Worm (Caenorhabditis elegans) whole organism, L4 larva: ENCODE measurements around the gene F49F1.7.

Source experiments
- F26F4.8 ChIP-seq: fragments of 200-800 bp; sonication (Bioruptor generic); conservative IDR thresholded peaks from 2 replicates; pipeline ENCODE4 v1.3.6; 2022; ENCODE audit warnings: missing genetic modification characterization, missing compliant biosample characterization
- T20F7.1 ChIP-seq: fragments of 200-800 bp; sonication (Bioruptor generic); optimal IDR thresholded peaks from 2 replicates; lab custom pipeline; 2018; ENCODE audit warnings: mild to moderate bottlenecking, missing genetic modification characterization, missing compliant biosample characterization
- Y48G9A.11 ChIP-seq: fragments of 200-800 bp; sonication (Bioruptor generic); IDR thresholded peaks from 2 replicates; pipeline ENCODE4 v1.3.6; 2022; ENCODE audit warnings: missing genetic modification reagents, missing genetic modification characterization, missing compliant biosample characterization
- Y5F2A.4 ChIP-seq: fragments of 200-800 bp; sonication (Bioruptor generic); optimal IDR thresholded peaks from 2 replicates; lab custom pipeline; 2018; ENCODE audit warnings: mild to moderate bottlenecking, missing genetic modification characterization, missing compliant biosample characterization
- aha-1 ChIP-seq: fragments of 150-350 bp; peaks from one replicate; lab custom pipeline; 2014; ENCODE audit warnings: missing biosample characterization, missing genetic modification characterization
- aly-2 ChIP-seq: sonication (generic microtip); optimal IDR thresholded peaks from 2 replicates; lab custom pipeline; 2018; ENCODE audit warnings: missing biosample characterization, missing genetic modification characterization
- arid-1 ChIP-seq: fragments of 200-800 bp; sonication (Bioruptor generic); conservative IDR thresholded peaks from 2 replicates; pipeline ENCODE4 v1.3.6; 2022; ENCODE audit warnings: missing genetic modification reagents, missing genetic modification characterization, missing compliant biosample characterization
- ceh-28 ChIP-seq: fragments of 150-350 bp; optimal IDR thresholded peaks from 2 replicates; lab custom pipeline; 2014; ENCODE audit warnings: missing biosample characterization, missing genetic modification reagents, missing genetic modification characterization
- ceh-62 ChIP-seq: sonication (generic microtip); optimal IDR thresholded peaks from 2 replicates; lab custom pipeline; 2017; ENCODE audit warnings: missing biosample characterization, missing genetic modification characterization
- ceh-82 ChIP-seq: sonication (generic microtip); optimal IDR thresholded peaks from 2 replicates; lab custom pipeline; 2017; ENCODE audit warnings: missing biosample characterization, missing genetic modification characterization
- cey-2 ChIP-seq: sonication (generic microtip); optimal IDR thresholded peaks from 3 replicates; lab custom pipeline; 2017; ENCODE audit warnings: missing genetic modification characterization, mild to moderate bottlenecking, missing compliant biosample characterization, antibody characterized with exemption, borderline replicate concordance; ENCODE audit not compliant: insufficient read depth
- daf-16 ChIP-seq, 3 experiments: sonication (generic microtip); optimal IDR thresholded peaks; 2 replicates each; lab custom pipeline; 2016 to 2017; ENCODE audit warnings: missing genetic modification characterization in 3 of 3, missing genetic modification reagents in 3 of 3, mild to moderate bottlenecking in 2 of 3, missing compliant biosample characterization in 2 of 3, missing biosample characterization in 1 of 3, moderate library complexity in 1 of 3
- dmd-6 ChIP-seq: fragments of 200-800 bp; sonication (Bioruptor generic); IDR thresholded peaks from 2 replicates; pipeline ENCODE4 v1.3.6; 2022; ENCODE audit warnings: missing genetic modification reagents, missing genetic modification characterization, missing compliant biosample characterization
- dmd-8 ChIP-seq: fragments of 200-800 bp; sonication (Bioruptor generic); IDR thresholded peaks from 2 replicates; pipeline ENCODE4 v1.3.6; 2022; ENCODE audit warnings: missing genetic modification characterization, missing compliant biosample characterization
- dmd-9 ChIP-seq: fragments of 200-800 bp; sonication (Bioruptor generic); IDR thresholded peaks from 2 replicates; pipeline ENCODE4 v1.3.6; 2022; ENCODE audit warnings: missing genetic modification reagents, missing genetic modification characterization, missing compliant biosample characterization
- duxl-1 ChIP-seq: sonication (generic microtip); optimal IDR thresholded peaks from 2 replicates; lab custom pipeline; 2016; ENCODE audit warnings: mild to moderate bottlenecking, missing genetic modification characterization, moderate library complexity, missing compliant biosample characterization; ENCODE audit not compliant: poor library complexity
- dve-1 ChIP-seq: sonication (generic microtip); optimal IDR thresholded peaks from 2 replicates; lab custom pipeline; 2017; ENCODE audit warnings: antibody characterized with exemption, mild to moderate bottlenecking, missing genetic modification characterization, missing compliant biosample characterization; ENCODE audit not compliant: insufficient read depth
- fkh-10 ChIP-seq: fragments of 150-350 bp; optimal IDR thresholded peaks from 2 replicates; lab custom pipeline; 2014; ENCODE audit warnings: missing biosample characterization, missing genetic modification reagents, missing genetic modification characterization
- hlh-11 ChIP-seq: fragments of 200-800 bp; sonication (Bioruptor generic); optimal IDR thresholded peaks from 2 replicates; lab custom pipeline; 2018; ENCODE audit warnings: mild to moderate bottlenecking, missing genetic modification characterization, missing compliant biosample characterization
- hmg-1.1 ChIP-seq: fragments of 200-800 bp; sonication (Bioruptor generic); IDR thresholded peaks from 2 replicates; pipeline ENCODE4 v1.3.6; 2022; ENCODE audit warnings: missing genetic modification reagents, missing genetic modification characterization, missing compliant biosample characterization
- lin-1 ChIP-seq: fragments of 200-800 bp; sonication (Bioruptor generic); IDR thresholded peaks from 2 replicates; pipeline ENCODE4 v1.3.6; 2022; ENCODE audit warnings: missing genetic modification reagents, missing genetic modification characterization, missing compliant biosample characterization
- lin-15B ChIP-seq: fragments of 150-350 bp; sonication (generic microtip); optimal IDR thresholded peaks from 3 replicates; lab custom pipeline; 2014; ENCODE audit warnings: missing biosample characterization, missing genetic modification characterization
- lin-29 ChIP-seq: fragments of 200-800 bp; sonication (Bioruptor generic); IDR thresholded peaks from 2 replicates; pipeline ENCODE4 v1.3.6; 2022; ENCODE audit warnings: missing genetic modification reagents, missing genetic modification characterization, missing compliant biosample characterization
- lir-3 ChIP-seq: sonication (generic microtip); optimal IDR thresholded peaks from 2 replicates; lab custom pipeline; 2016; ENCODE audit warnings: mild to moderate bottlenecking, missing genetic modification characterization, missing compliant biosample characterization
- madf-5 ChIP-seq, 2 experiments: fragments of 200-800 bp; sonication (Bioruptor generic); IDR thresholded peaks; 2 replicates each; pipeline ENCODE4 v1.3.6; 2022; ENCODE audit warnings: missing compliant biosample characterization in 2 of 2, missing genetic modification characterization in 2 of 2
- madf-9 ChIP-seq: fragments of 200-800 bp; sonication (Bioruptor generic); conservative IDR thresholded peaks from 2 replicates; pipeline ENCODE4 v1.3.6; 2022; ENCODE audit warnings: missing genetic modification reagents, missing genetic modification characterization, missing compliant biosample characterization
- mdl-1 ChIP-seq, 2 experiments: fragments of 150-350 bp in 1 of 2; sonication (generic microtip) in 1 of 2; optimal IDR thresholded peaks; 2 replicates each; lab custom pipeline; 2014 to 2017; ENCODE audit warnings: missing biosample characterization in 2 of 2, missing genetic modification characterization in 2 of 2
- mdt-29 ChIP-seq: fragments of 200-800 bp; sonication (Bioruptor generic); IDR thresholded peaks from 2 replicates; pipeline ENCODE4 v1.3.6; 2022; ENCODE audit warnings: missing genetic modification reagents, missing genetic modification characterization, missing compliant biosample characterization
- mep-1 ChIP-seq: fragments of 150-350 bp; sonication (generic microtip); optimal IDR thresholded peaks from 3 replicates; lab custom pipeline; 2014; ENCODE audit warnings: missing biosample characterization, missing genetic modification characterization
- nhr-111 ChIP-seq: fragments of 200-800 bp; sonication (Bioruptor generic); optimal IDR thresholded peaks from 2 replicates; lab custom pipeline; 2018; ENCODE audit warnings: mild to moderate bottlenecking, missing genetic modification characterization, missing compliant biosample characterization
- nhr-25 ChIP-seq: sonication (generic microtip); optimal IDR thresholded peaks from 2 replicates; lab custom pipeline; 2017; ENCODE audit warnings: missing genetic modification characterization, mild to moderate bottlenecking, missing compliant biosample characterization, antibody characterized with exemption, moderate library complexity, borderline replicate concordance; ENCODE audit not compliant: insufficient read depth
- nhr-48 ChIP-seq: sonication (generic microtip); optimal IDR thresholded peaks from 2 replicates; lab custom pipeline; 2016; ENCODE audit warnings: mild to moderate bottlenecking, missing genetic modification characterization, missing compliant biosample characterization
- nhr-6 ChIP-seq: fragments of 150-350 bp; optimal IDR thresholded peaks from 2 replicates; lab custom pipeline; 2014; ENCODE audit warnings: missing biosample characterization, missing genetic modification characterization
- php-3 ChIP-seq: fragments of 200-800 bp; sonication (Bioruptor generic); IDR thresholded peaks from 2 replicates; pipeline ENCODE4 v1.3.6; 2022; ENCODE audit warnings: missing genetic modification reagents, missing genetic modification characterization, missing compliant biosample characterization
- sdz-12 ChIP-seq: fragments of 200-800 bp; sonication (Bioruptor generic); optimal IDR thresholded peaks from 2 replicates; lab custom pipeline; 2018; ENCODE audit warnings: mild to moderate bottlenecking, missing genetic modification characterization, missing compliant biosample characterization
- set-16 ChIP-seq: fragments of 200-800 bp; sonication (Bioruptor generic); IDR thresholded peaks from 2 replicates; pipeline ENCODE4 v1.3.6; 2022; ENCODE audit warnings: missing genetic modification reagents, missing genetic modification characterization, missing compliant biosample characterization
- snpc-1.2 ChIP-seq: fragments of 200-800 bp; sonication (Bioruptor generic); IDR thresholded peaks from 2 replicates; pipeline ENCODE4 v1.3.6; 2022; ENCODE audit warnings: missing genetic modification reagents, missing genetic modification characterization, missing compliant biosample characterization
- spr-1 ChIP-seq: sonication (generic microtip); optimal IDR thresholded peaks from 2 replicates; lab custom pipeline; 2016; ENCODE audit warnings: mild to moderate bottlenecking, missing genetic modification characterization, missing compliant biosample characterization
- tra-1 ChIP-seq: fragments of 200-800 bp; sonication (Bioruptor generic); IDR thresholded peaks from 2 replicates; pipeline ENCODE4 v1.3.6; 2022; ENCODE audit warnings: missing genetic modification reagents, missing genetic modification characterization, missing compliant biosample characterization
- unc-130 ChIP-seq: sonication (generic microtip); optimal IDR thresholded peaks from 2 replicates; lab custom pipeline; 2016; ENCODE audit warnings: missing genetic modification reagents, missing genetic modification characterization, missing compliant biosample characterization
- unc-39 ChIP-seq: sonication (generic microtip); optimal IDR thresholded peaks from 2 replicates; lab custom pipeline; 2017; ENCODE audit warnings: missing biosample characterization, missing genetic modification characterization
- unc-62 ChIP-seq, 3 experiments: fragments of 150-350 bp in 1 of 3; sonication (generic microtip); optimal IDR thresholded peaks in 2 of 3; peaks in 1 of 3; 1 replicate in 1 of 3; 2 replicates in 2 of 3; lab custom pipeline; 2014 to 2017; ENCODE audit warnings: missing biosample characterization in 3 of 3, missing genetic modification characterization in 3 of 3, missing genetic modification reagents in 3 of 3, missing genotype in 1 of 3
- zfp-3 ChIP-seq: fragments of 200-800 bp; sonication (Bioruptor generic); conservative IDR thresholded peaks from 2 replicates; pipeline ENCODE4 v1.3.6; 2022; ENCODE audit warnings: missing genetic modification reagents, missing genetic modification characterization, missing compliant biosample characterization
- ztf-11 ChIP-seq: fragments of 150-350 bp; optimal IDR thresholded peaks from 2 replicates; lab custom pipeline; 2014; ENCODE audit warnings: missing biosample characterization, missing genetic modification characterization

Gene F49F1.7

DNA sequence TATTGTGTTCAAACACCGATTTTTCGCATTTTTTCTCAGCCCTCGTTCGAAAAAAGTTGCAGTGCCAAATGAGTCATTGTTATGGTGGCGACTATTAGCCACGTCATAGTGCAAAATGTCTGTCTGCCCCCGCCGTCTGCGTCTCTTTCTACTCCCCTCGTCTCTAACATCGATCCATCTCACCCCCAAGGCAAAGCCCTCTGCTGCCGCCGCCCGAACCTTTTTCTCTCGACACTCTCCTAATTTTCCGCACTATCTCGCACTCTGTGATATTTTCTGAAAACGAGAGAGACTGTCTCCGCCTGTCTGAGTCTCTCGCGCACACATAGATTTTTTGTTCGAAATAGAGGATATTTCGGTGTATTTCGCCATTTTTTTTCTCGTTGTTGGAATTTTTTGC, 32.5 kb downstream of the F49F1.7 start (continued):
- TF ChIP-seq ceh-62 (tag; lab: Kevin White, UChicago) (no peak), hmg-1.1 (peak; percentile 92), fkh-10 (GFP tag; lab: Kevin White, UChicago) (no peak), tra-1 (GFP tag; lab: Robert Waterston, UW) (peak; percentile 62; the same call in 1 of the 2 replicates), dmd-8 (GFP tag; lab: Robert Waterston, UW) (no peak), madf-9 (GFP tag; lab: Robert Waterston, UW) (0 out of 2 replicates have a peak, but pooled peaks have one; percentile 14), dmd-6 (GFP tag; lab: Robert Waterston, UW) (peak; percentile 75), spr-1 (tag; lab: Kevin White, UChicago) (peak; percentile 5), dmd-9 (no peak), daf-16 (GFP tag; optimal IDR thresholded peaks at IDR 0.05; lab: Kevin White, UChicago) (peak in 1 of 2 experiments; percentile 28), daf-16 (tag; optimal IDR thresholded peaks at IDR 0.05; lab: Kevin White, UChicago) (peak; percentile 54), lin-1 (no peak), aly-2 (tag; lab: Kevin White, UChicago) (no peak), zfp-3 (GFP tag; lab: Robert Waterston, UW) (no peak), ceh-28 (tag; lab: Kevin White, UChicago) (peak; percentile 62), nhr-111 (no peak), Y48G9A.11 (GFP tag; lab: Robert Waterston, UW) (no peak), sdz-12 (GFP tag; lab: Kevin White, UChicago) (no peak), Y5F2A.4 (GFP tag; lab: Kevin White, UChicago) (no peak), snpc-1.2 (GFP tag; lab: Robert Waterston, UW) (no peak), nhr-48 (tag; lab: Kevin White, UChicago) (peak; percentile 68), mep-1 (tag; lab: Kevin White, UChicago) (peak; percentile 75), ztf-11 (tag; lab: Kevin White, UChicago) (no peak), cey-2 (tag; lab: Kevin White, UChicago) (no peak), lin-15B (tag; lab: Kevin White, UChicago) (no peak), mdt-29 (GFP tag; lab: Robert Waterston, UW) (no peak), T20F7.1 (GFP tag; lab: Kevin White, UChicago) (no peak), set-16 (GFP tag; lab: Robert Waterston, UW) (peak; percentile 63; the same call in 1 of the 2 replicates), dve-1 (tag; lab: Kevin White, UChicago) (peak; percentile 89), lin-29 (no peak), aha-1 (peak; percentile 94), nhr-25 (tag; lab: Kevin White, UChicago) (no peak), lir-3 (tag; lab: Kevin White, UChicago) (no peak), unc-62 (GFP tag; optimal IDR thresholded peaks at IDR 0.05 in 1 of 2; lab: Kevin White, UChicago) (no peak), unc-62 (tag; optimal IDR thresholded peaks at IDR 0.05; lab: Kevin White, UChicago) (no peak), unc-39 (tag; lab: Kevin White, UChicago) (no peak), F26F4.8 (GFP tag; lab: Robert Waterston, UW) (no peak), duxl-1 (tag; lab: Kevin White, UChicago) (peak; percentile 57), arid-1 (no peak; the same call in 1 of the 2 replicates), hlh-11 (tag; lab: Kevin White, UChicago) (peak; percentile 90), madf-5 (GFP tag; IDR thresholded peaks at IDR 0.05; lab: Robert Waterston, UW) (no peak), ceh-82 (no peak), mdl-1 (tag; optimal IDR thresholded peaks at IDR 0.05; lab: Kevin White, UChicago) (peak in 1 of 2 experiments; percentile 59), nhr-6 (tag; lab: Kevin White, UChicago) (peak; percentile 18), php-3 (no peak), unc-130 (no peak)
- TF ChIP-seq, all 104 proteins: peak for 35
